Fruit fly (Drosophila melanogaster): ENCODE data around the gene CG12984.
A peak's percentile ranks its signal among the peaks of the same experiment; 100 is the strongest.

The CG12984 gene

DNA sequence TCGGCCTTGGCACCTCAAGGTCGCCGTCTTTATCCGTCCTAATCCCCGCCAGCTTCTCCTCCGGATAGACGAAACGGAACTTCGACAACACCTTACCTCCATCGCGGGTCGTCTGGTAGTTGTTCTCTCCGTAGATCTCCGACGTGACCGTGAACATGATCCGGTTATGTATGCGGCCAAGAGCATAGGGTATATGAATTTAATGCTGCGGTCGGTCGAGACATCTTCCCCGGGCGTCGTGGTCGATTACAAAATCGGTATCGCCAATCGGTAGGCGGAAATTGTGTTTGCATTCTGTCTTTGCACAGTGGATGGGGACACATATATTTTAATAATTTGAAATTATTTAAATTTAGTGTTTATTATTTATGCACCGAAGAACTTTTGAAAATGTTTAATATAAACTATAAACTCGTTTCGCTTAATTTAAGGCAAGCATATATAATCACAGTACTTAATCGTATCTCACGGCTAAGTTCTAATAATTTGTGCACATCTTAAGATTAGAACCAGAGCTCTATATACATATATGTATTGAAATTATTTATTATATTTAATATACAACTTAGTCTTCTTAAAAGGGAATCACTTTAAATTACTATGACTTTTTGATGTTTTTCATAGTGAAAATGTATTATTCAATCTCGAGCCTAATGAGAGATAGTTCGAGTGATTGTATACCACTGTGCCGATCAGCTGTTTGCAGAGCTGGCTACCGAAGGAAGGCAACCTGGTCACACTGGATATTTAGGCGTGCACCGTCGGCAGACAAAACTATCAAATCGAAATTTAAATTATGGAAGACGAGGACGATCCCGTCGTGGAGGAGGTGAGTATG is 39.8 kb downstream of the CG12984 start, which contains the start of the genes CG10584 and Polr3E:
TSS of gene CG10584 (minus strand) at position 268 of the 838 bp plus-strand sequence.
TSS of gene Polr3E (plus strand) at position 733 of the 838 bp plus-strand sequence.
- TF ChIP-seq CG3163 (GFP tag; optimal IDR thresholded peaks at IDR 0.05) (no peak), ftz-f1 (GFP tag; optimal IDR thresholded peaks at IDR 0.05) (peak; percentile 77), D19B (GFP tag; optimal IDR thresholded peaks at IDR 0.05) (peak; percentile 86), tll (GFP tag; optimal IDR thresholded peaks at IDR 0.05) (peak in 1 of 2 experiments; percentile 51), org-1 (GFP tag; optimal IDR thresholded peaks at IDR 0.05) (peak; percentile 87), kni (GFP tag; optimal IDR thresholded peaks at IDR 0.05) (peak; percentile 72), CG13894 (tag; optimal IDR thresholded peaks at IDR 0.05) (peak; percentile 91), insv (GFP tag; optimal IDR thresholded peaks at IDR 0.05) (peak in 1 of 2 experiments; percentile 79), sens-2 (GFP tag; IDR thresholded peaks at IDR 0.05) (peak; percentile 45; the same call in 1 of the 2 replicates), CG9437 (GFP tag; optimal IDR thresholded peaks at IDR 0.05) (peak; percentile 91), H2.0 (GFP tag; IDR thresholded peaks at IDR 0.05) (peak; percentile 63), run (tag; optimal IDR thresholded peaks at IDR 0.05) (peak; percentile 87), usp (GFP tag; optimal IDR thresholded peaks at IDR 0.05) (no peak), Nf-YB (GFP tag; optimal IDR thresholded peaks at IDR 0.05) (peak; percentile 84), CG10565 (GFP tag; optimal IDR thresholded peaks at IDR 0.05) (peak; percentile 30), disco-r (GFP tag; optimal IDR thresholded peaks at IDR 0.05) (no peak), Dll (GFP tag; IDR thresholded peaks at IDR 0.05; ENCODE audit: partially characterized antibody) (peak; percentile 46; the same call in 3 of the 4 replicates), E2f1 (GFP tag; IDR thresholded peaks at IDR 0.05) (peak; percentile 83), CG1792 (GFP tag; optimal IDR thresholded peaks at IDR 0.05) (no peak), hb (GFP tag; IDR thresholded peaks at IDR 0.05; ENCODE audit: partially characterized antibody) (peak; percentile 49; the same call in 1 of the 3 replicates), CG4854 (GFP tag; optimal IDR thresholded peaks at IDR 0.05) (peak; percentile 27), CG7271 (tag; optimal IDR thresholded peaks at IDR 0.05) (peak; percentile 76), gro (GFP tag; optimal IDR thresholded peaks at IDR 0.05) (peak; percentile 42), Asciz (GFP tag; optimal IDR thresholded peaks at IDR 0.05) (peak; percentile 90), CG30020 (tag; optimal IDR thresholded peaks at IDR 0.05) (peak; percentile 86), Ada2b (GFP tag; IDR thresholded peaks at IDR 0.05) (peak; percentile 65; the same call in 1 of the 2 replicates), stwl (tag; optimal IDR thresholded peaks at IDR 0.05) (peak; percentile 23), CG9215 (GFP tag; IDR thresholded peaks at IDR 0.05) (peak; percentile 79), CG15479 (GFP tag; optimal IDR thresholded peaks at IDR 0.05) (peak; percentile 58), cg (GFP tag; optimal IDR thresholded peaks at IDR 0.05) (no peak), otp (GFP tag; IDR thresholded peaks at IDR 0.05) (peak; percentile 57; the same call in 2 of the 3 replicates), CG4404 (GFP tag; IDR thresholded peaks at IDR 0.05) (peak; percentile 78), hkb (optimal IDR thresholded peaks at IDR 0.05) (no peak), hkb (GFP tag; IDR thresholded peaks at IDR 0.05) (peak; percentile 83), TFAM (GFP tag; optimal IDR thresholded peaks at IDR 0.05) (peak; percentile 31), HLH54F (GFP tag; optimal IDR thresholded peaks at IDR 0.05) (peak; percentile 48), Opbp (GFP tag; IDR thresholded peaks at IDR 0.05; ENCODE audit: partially characterized antibody) (no peak), sug (tag; optimal IDR thresholded peaks at IDR 0.05) (peak; percentile 95), toy (GFP tag; IDR thresholded peaks at IDR 0.05) (peak; percentile 49; the same call in 1 of the 2 replicates), ATbp (GFP tag; optimal IDR thresholded peaks at IDR 0.05) (peak; percentile 96), CG33557 (GFP tag; optimal IDR thresholded peaks at IDR 0.05) (peak; percentile 96), CG11723 (GFP tag; optimal IDR thresholded peaks at IDR 0.05) (peak; percentile 91), CG18599 (GFP tag; optimal IDR thresholded peaks at IDR 0.05) (peak; percentile 94), Kr (GFP tag; optimal IDR thresholded peaks at IDR 0.05) (peak; percentile 16), CG1603 (tag; optimal IDR thresholded peaks at IDR 0.05) (peak; percentile 26), trem (tag; optimal IDR thresholded peaks at IDR 0.05) (peak; percentile 88), CG5953 (GFP tag; IDR thresholded peaks at IDR 0.05) (no peak; the same call in 1 of the 2 replicates), NK7.1 (GFP tag; optimal IDR thresholded peaks at IDR 0.05) (peak; percentile 23)
